Fruit fly (Drosophila melanogaster) whole organism, embryonic: Measurements from ENCODE around the gene CG44000.

Experiments used
- Abd-B ChIP-seq: fragments of 200-800 bp; sonication (Bioruptor generic); optimal IDR thresholded peaks from 2 replicates; lab custom pipeline; 2018; ENCODE audit warnings: missing biosample characterization, mild to moderate bottlenecking, missing genetic modification characterization, moderate library complexity
- Adf1 ChIP-seq: fragments of 200-800 bp; sonication (Bioruptor generic); IDR thresholded peaks from 2 replicates; pipeline ENCODE4 v1.3.6; 2022; ENCODE audit warnings: missing biosample characterization, missing genetic modification characterization
- Antp ChIP-seq: fragments of 200-800 bp; sonication (Bioruptor generic); optimal IDR thresholded peaks from 3 replicates; lab custom pipeline; 2016; ENCODE audit warnings: missing biosample characterization, missing genetic modification characterization
- Atf6 ChIP-seq: fragments of 200-800 bp; sonication (Bioruptor generic); IDR thresholded peaks from 2 replicates; pipeline ENCODE4 v1.3.6; 2022; ENCODE audit warnings: missing biosample characterization, missing genetic modification characterization
- CG13296 ChIP-seq: fragments of 200-800 bp; sonication (Bioruptor generic); optimal IDR thresholded peaks from 3 replicates; lab custom pipeline; 2018; ENCODE audit warnings: missing biosample characterization, mild to moderate bottlenecking, missing genetic modification characterization
- CG17802 ChIP-seq: fragments of 200-800 bp; sonication (Bioruptor generic); optimal IDR thresholded peaks from 2 replicates; lab custom pipeline; 2018; ENCODE audit warnings: missing biosample characterization, mild to moderate bottlenecking, missing genetic modification characterization, moderate library complexity
- CG2712 ChIP-seq: fragments of 200-800 bp; optimal IDR thresholded peaks from 3 replicates; lab custom pipeline; 2019; ENCODE audit warnings: missing biosample characterization, mild to moderate bottlenecking, missing genetic modification characterization, moderate library complexity
- CG31224 ChIP-seq: fragments of 200-800 bp; sonication (Bioruptor generic); IDR thresholded peaks from 2 replicates; pipeline ENCODE4 v1.3.6; 2022; ENCODE audit warnings: missing biosample characterization, missing genetic modification characterization
- CG31388 ChIP-seq: fragments of 200-800 bp; sonication (Bioruptor generic); optimal IDR thresholded peaks from 2 replicates; lab custom pipeline; 2016; ENCODE audit warnings: missing biosample characterization, missing genetic modification characterization
- CG31441 ChIP-seq: fragments of 200-800 bp; sonication (Bioruptor generic); IDR thresholded peaks from 2 replicates; pipeline ENCODE4 v1.3.6; 2022; ENCODE audit warnings: missing biosample characterization, missing genetic modification characterization
- CG3163 ChIP-seq: fragments of 200-800 bp; sonication (Bioruptor generic); optimal IDR thresholded peaks from 3 replicates; lab custom pipeline; 2016; ENCODE audit warnings: missing biosample characterization, missing genetic modification characterization
- CG32772 ChIP-seq: fragments of 200-800 bp; sonication (Bioruptor generic); IDR thresholded peaks from 2 replicates; pipeline ENCODE4 v1.3.6; 2022; ENCODE audit warnings: missing biosample characterization, missing genetic modification characterization
- CG3847 ChIP-seq: fragments of 200-800 bp; sonication (Bioruptor generic); IDR thresholded peaks from 2 replicates; pipeline ENCODE4 v1.3.6; 2022; ENCODE audit warnings: missing biosample characterization, missing genetic modification characterization
- CG6689 ChIP-seq: fragments of 200-800 bp; sonication (Bioruptor generic); IDR thresholded peaks from 2 replicates; pipeline ENCODE4 v1.3.6; 2022; ENCODE audit warnings: missing biosample characterization, missing genetic modification characterization
- CG7963 ChIP-seq: fragments of 200-800 bp; sonication (Bioruptor generic); IDR thresholded peaks from 3 replicates; pipeline ENCODE4 v1.3.6; 2022; ENCODE audit warnings: missing biosample characterization, missing genetic modification characterization; ENCODE audit not compliant: partially characterized antibody
- CG8944 ChIP-seq: fragments of 200-800 bp; sonication (Bioruptor generic); optimal IDR thresholded peaks from 3 replicates; lab custom pipeline; 2016; ENCODE audit warnings: missing biosample characterization, missing genetic modification characterization
- CG9727 ChIP-seq: fragments of 200-800 bp; sonication (Bioruptor generic); optimal IDR thresholded peaks from 3 replicates; lab custom pipeline; 2017; ENCODE audit warnings: missing biosample characterization, mild to moderate bottlenecking, missing genetic modification characterization
- CG9817 ChIP-seq: fragments of 200-800 bp; sonication (Bioruptor generic); optimal IDR thresholded peaks from 2 replicates; lab custom pipeline; 2018; ENCODE audit warnings: missing biosample characterization, mild to moderate bottlenecking, missing genetic modification characterization, moderate library complexity
- D ChIP-seq, 2 experiments: fragments of 200-800 bp in 1 of 2; fragments of >200 bp in 1 of 2; sonication (Bioruptor generic) in 1 of 2; optimal IDR thresholded peaks; 2 replicates in 1 of 2; 3 replicates in 1 of 2; lab custom pipeline; 2017; ENCODE audit warnings: mild to moderate bottlenecking in 1 of 2, missing biosample characterization in 1 of 2, missing genetic modification characterization in 1 of 2, missing genetic modification reagents in 1 of 2
- E2f1 ChIP-seq: fragments of 200-800 bp; sonication (Bioruptor generic); IDR thresholded peaks from 2 replicates; pipeline ENCODE4 v1.3.6; 2022; ENCODE audit warnings: missing biosample characterization, missing genetic modification characterization
- E2f2 ChIP-seq: fragments of 200-800 bp; sonication (Bioruptor generic); IDR thresholded peaks from 2 replicates; pipeline ENCODE4 v1.3.6; 2022; ENCODE audit warnings: missing biosample characterization, missing genetic modification characterization
- Fer3 ChIP-seq: fragments of 200-800 bp; sonication (Bioruptor generic); optimal IDR thresholded peaks from 2 replicates; lab custom pipeline; 2018; ENCODE audit warnings: missing biosample characterization, mild to moderate bottlenecking, missing genetic modification characterization, moderate library complexity
- Gsc ChIP-seq: fragments of 200-800 bp; sonication (Bioruptor generic); IDR thresholded peaks from 2 replicates; pipeline ENCODE4 v1.3.6; 2022; ENCODE audit warnings: missing biosample characterization, missing genetic modification characterization
- Lhr ChIP-seq: fragments of 200-800 bp; sonication (Bioruptor generic); optimal IDR thresholded peaks from 3 replicates; lab custom pipeline; 2017; ENCODE audit warnings: mild to moderate bottlenecking, missing biosample characterization, missing genetic modification reagents, missing genetic modification characterization
- Side ChIP-seq: fragments of 200-800 bp; sonication (Bioruptor generic); optimal IDR thresholded peaks from 2 replicates; lab custom pipeline; 2016; ENCODE audit warnings: missing biosample characterization, missing genetic modification characterization
- Sox102F ChIP-seq: fragments of 200-800 bp; sonication (Bioruptor generic); optimal IDR thresholded peaks from 2 replicates; lab custom pipeline; 2018; ENCODE audit warnings: missing biosample characterization, mild to moderate bottlenecking, missing genetic modification characterization, moderate library complexity
- Spps ChIP-seq: fragments of 200-800 bp; sonication (Bioruptor generic); optimal IDR thresholded peaks from 2 replicates; lab custom pipeline; 2018; ENCODE audit warnings: missing biosample characterization, mild to moderate bottlenecking, missing genetic modification characterization
- ac ChIP-seq: fragments of 200-800 bp; sonication (Bioruptor generic); optimal IDR thresholded peaks from 3 replicates; lab custom pipeline; 2017; ENCODE audit warnings: missing biosample characterization, mild to moderate bottlenecking, missing genetic modification characterization
- bcd ChIP-seq: fragments of 200-800 bp; sonication (Bioruptor generic); optimal IDR thresholded peaks from 2 replicates; lab custom pipeline; 2017; ENCODE audit warnings: missing biosample characterization, mild to moderate bottlenecking, missing genetic modification characterization
- cg ChIP-seq: fragments of 200-800 bp; sonication (Bioruptor generic); optimal IDR thresholded peaks from 3 replicates; lab custom pipeline; 2019; ENCODE audit warnings: missing biosample characterization, mild to moderate bottlenecking, missing genetic modification characterization, moderate library complexity
- corto ChIP-seq: fragments of 200-800 bp; sonication (Bioruptor generic); optimal IDR thresholded peaks from 2 replicates; lab custom pipeline; 2016; ENCODE audit warnings: missing biosample characterization, mild to moderate bottlenecking, missing genetic modification characterization, moderate library complexity
- croc ChIP-seq: fragments of 200-800 bp; sonication (Bioruptor generic); conservative IDR thresholded peaks from 3 replicates; pipeline ENCODE4 v1.3.6; 2022; ENCODE audit warnings: missing biosample characterization, missing genetic modification characterization
- dan ChIP-seq: fragments of 200-800 bp; sonication (Bioruptor generic); IDR thresholded peaks from 2 replicates; pipeline ENCODE4 v1.3.6; 2022; ENCODE audit warnings: missing biosample characterization, missing genetic modification characterization
- exex ChIP-seq: fragments of 200-800 bp; sonication (Bioruptor generic); optimal IDR thresholded peaks from 4 replicates; lab custom pipeline; 2018; ENCODE audit warnings: missing biosample characterization, mild to moderate bottlenecking, missing genetic modification characterization, moderate library complexity
- eyg ChIP-seq: fragments of 200-800 bp; sonication (Bioruptor generic); optimal IDR thresholded peaks from 3 replicates; lab custom pipeline; 2016; ENCODE audit warnings: missing biosample characterization, missing genetic modification characterization
- gcm ChIP-seq: fragments of 200-800 bp; sonication (Bioruptor generic); optimal IDR thresholded peaks from 2 replicates; lab custom pipeline; 2019; ENCODE audit warnings: missing biosample characterization, mild to moderate bottlenecking, missing genetic modification characterization, moderate library complexity
- gcm2 ChIP-seq: fragments of 200-800 bp; sonication (Bioruptor generic); optimal IDR thresholded peaks from 2 replicates; lab custom pipeline; 2016; ENCODE audit warnings: missing biosample characterization, missing genetic modification characterization
- gro ChIP-seq: fragments of 200-800 bp; sonication (Bioruptor generic); optimal IDR thresholded peaks from 2 replicates; lab custom pipeline; 2016; ENCODE audit warnings: missing biosample characterization, missing genetic modification characterization
- gt ChIP-seq: fragments of 200-800 bp; sonication (Bioruptor generic); IDR thresholded peaks from 2 replicates; pipeline ENCODE4 v1.3.6; 2022; ENCODE audit warnings: missing biosample characterization, missing genetic modification characterization
- h ChIP-seq: fragments of >200 bp; optimal IDR thresholded peaks from 2 replicates; lab custom pipeline; 2017
- her ChIP-seq: fragments of 200-800 bp; sonication (Bioruptor generic); optimal IDR thresholded peaks from 2 replicates; lab custom pipeline; 2016; ENCODE audit warnings: missing biosample characterization, missing genetic modification characterization
- hkb ChIP-seq, 2 experiments: fragments of 200-800 bp in 1 of 2; fragments of >200 bp in 1 of 2; sonication (Bioruptor generic) in 1 of 2; IDR thresholded peaks in 1 of 2; optimal IDR thresholded peaks in 1 of 2; 2 replicates each; pipeline versions ENCODE4 v1.3.6 to Lab custom; 2017 to 2022; ENCODE audit warnings: missing biosample characterization in 1 of 2, missing genetic modification characterization in 1 of 2
- ind ChIP-seq: fragments of 200-800 bp; sonication (Bioruptor generic); optimal IDR thresholded peaks from 3 replicates; lab custom pipeline; 2016; ENCODE audit warnings: missing biosample characterization, missing genetic modification characterization
- kay ChIP-seq: fragments of 200-800 bp; sonication (Bioruptor generic); optimal IDR thresholded peaks from 2 replicates; lab custom pipeline; 2016; ENCODE audit warnings: missing biosample characterization, missing genetic modification characterization
- rib ChIP-seq: fragments of 200-800 bp; sonication (Bioruptor generic); IDR thresholded peaks from 2 replicates; pipeline ENCODE4 v1.3.6; 2022; ENCODE audit warnings: missing biosample characterization, missing genetic modification characterization
- ro ChIP-seq: fragments of 200-800 bp; sonication (Bioruptor generic); IDR thresholded peaks from 2 replicates; pipeline ENCODE4 v1.3.6; 2022; ENCODE audit warnings: missing biosample characterization, missing genetic modification characterization
- tx ChIP-seq: fragments of 200-800 bp; sonication (Bioruptor generic); optimal IDR thresholded peaks from 2 replicates; lab custom pipeline; 2016; ENCODE audit warnings: missing biosample characterization, missing genetic modification characterization
- unpg ChIP-seq: fragments of 200-800 bp; sonication (Bioruptor generic); optimal IDR thresholded peaks from 3 replicates; lab custom pipeline; 2018; ENCODE audit warnings: missing biosample characterization, mild to moderate bottlenecking, missing genetic modification characterization, moderate library complexity
- wor ChIP-seq: fragments of 200-800 bp; sonication (Bioruptor generic); IDR thresholded peaks from 2 replicates; pipeline ENCODE4 v1.3.6; 2022; ENCODE audit warnings: missing biosample characterization, missing genetic modification characterization
- zen2 ChIP-seq: fragments of 200-800 bp; sonication (Bioruptor generic); IDR thresholded peaks from 3 replicates; pipeline ENCODE4 v1.3.6; 2022; ENCODE audit warnings: missing biosample characterization, missing genetic modification characterization; ENCODE audit not compliant: partially characterized antibody

The CG44000 gene

DNA sequence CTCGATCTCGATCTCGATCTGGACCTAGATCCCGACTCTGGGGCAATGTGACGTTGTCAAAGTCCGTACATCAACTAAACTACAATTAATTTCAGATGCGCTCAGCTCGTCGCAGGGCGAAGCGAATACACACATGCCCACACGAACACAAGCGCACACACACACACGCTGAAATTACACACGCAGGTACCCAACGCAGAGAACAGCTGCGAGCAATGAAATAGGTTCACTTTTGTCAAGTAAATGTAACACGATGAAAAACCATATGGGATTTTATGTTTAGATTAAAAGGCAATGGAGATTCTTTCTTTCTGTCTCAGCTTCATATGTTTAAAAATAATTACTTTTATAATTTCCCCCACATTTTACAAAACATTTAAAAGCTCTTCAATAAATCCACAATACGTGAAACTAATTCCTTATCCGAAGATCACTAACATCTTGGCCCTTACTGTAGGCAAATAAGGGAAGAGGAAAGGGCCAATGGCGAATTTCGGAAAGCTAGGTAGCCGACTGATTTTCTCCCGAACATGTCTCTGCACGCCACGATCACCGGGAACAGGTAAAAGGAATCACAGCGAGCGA is 42.7 kb upstream of the CG44000 start (continued):
- TF ChIP-seq gt (no peak), wor (peak; percentile 56), CG7963 (GFP tag; lab: Robert Waterston, UW) (no peak), E2f1 (GFP tag; lab: Robert Waterston, UW) (peak; percentile 66), Lhr (peak; percentile 40), rib (GFP tag; lab: Robert Waterston, UW) (peak; percentile 25; the same call in 1 of the 2 replicates), Gsc (GFP tag; lab: Robert Waterston, UW) (peak; percentile 50), unpg (GFP tag; lab: Kevin White, UChicago) (peak; percentile 79), gcm2 (GFP tag; lab: Kevin White, UChicago) (peak; percentile 71), ac (GFP tag; lab: Kevin White, UChicago) (peak; percentile 82), Side (GFP tag; lab: Kevin White, UChicago) (peak; percentile 81), cg (peak; percentile 93), CG31224 (GFP tag; lab: Robert Waterston, UW) (peak; percentile 70), ro (GFP tag; lab: Robert Waterston, UW) (peak; percentile 57; the same call in 1 of the 2 replicates), tx (GFP tag; lab: Kevin White, UChicago) (peak; percentile 51), Fer3 (tag; lab: Kevin White, UChicago) (peak; percentile 76), CG2712 (peak; percentile 92), hkb (optimal IDR thresholded peaks at IDR 0.05; lab: Kevin White, UChicago) (no peak), hkb (GFP tag; IDR thresholded peaks at IDR 0.05; lab: Robert Waterston, UW) (peak; percentile 85), CG6689 (GFP tag; lab: Robert Waterston, UW) (peak; percentile 78), CG3163 (GFP tag; lab: Kevin White, UChicago) (no peak), zen2 (GFP tag; lab: Robert Waterston, UW) (no peak), ind (GFP tag; lab: Kevin White, UChicago) (peak; percentile 74), gro (GFP tag; lab: Kevin White, UChicago) (peak; percentile 17), CG8944 (GFP tag; lab: Kevin White, UChicago) (peak; percentile 44), CG17802 (tag; lab: Kevin White, UChicago) (peak; percentile 33), CG31441 (GFP tag; lab: Robert Waterston, UW) (peak; percentile 87), eyg (GFP tag; lab: Kevin White, UChicago) (no peak), her (peak; percentile 46), Abd-B (peak; percentile 68), exex (tag; lab: Kevin White, UChicago) (peak; percentile 33), CG9817 (tag; lab: Kevin White, UChicago) (peak; percentile 72), Spps (tag; lab: Kevin White, UChicago) (peak; percentile 55), CG3847 (peak; percentile 81), dan (GFP tag; lab: Robert Waterston, UW) (no peak), kay (peak; percentile 56), Sox102F (GFP tag; lab: Kevin White, UChicago) (peak; percentile 77), corto (GFP tag; lab: Kevin White, UChicago) (peak; percentile 69), D (optimal IDR thresholded peaks at IDR 0.05; lab: Kevin White, UChicago) (no peak), D (GFP tag; optimal IDR thresholded peaks at IDR 0.05; lab: Kevin White, UChicago) (peak; percentile 78), gcm (GFP tag; lab: Kevin White, UChicago) (peak; percentile 89), bcd (GFP tag; lab: Kevin White, UChicago) (peak; percentile 80), Adf1 (peak; percentile 51), CG31388 (GFP tag; lab: Kevin White, UChicago) (no peak), Antp (peak; percentile 75), CG9727 (peak; percentile 93), CG32772 (GFP tag; lab: Robert Waterston, UW) (peak; percentile 70), CG13296 (peak; percentile 81), Atf6 (GFP tag; lab: Robert Waterston, UW) (peak; percentile 77), E2f2 (GFP tag; lab: Robert Waterston, UW) (peak; percentile 63), croc (peak; percentile 75), h (lab: Kevin White, UChicago) (no peak)
